Worm (Caenorhabditis elegans): ENCODE results near the gene K02E11.3.

Gene K02E11.3

ce11 chrV:14226373-14226772, 20.3 kb downstream of the K02E11.3 start, which contains the start of gene nep-21:
Gene nep-21 (minus strand): TSS chrV:14226473.
- no peak for TF ChIP-seq dpl-1 (GFP tag; optimal IDR thresholded peaks at IDR 0.05)
- no peak for TF ChIP-seq nhr-76 (tag; optimal IDR thresholded peaks at IDR 0.05)

ce11 chrV:14223141-14223540, 23.5 kb downstream of the K02E11.3 start:
- TF ChIP-seq efl-1 (optimal IDR thresholded peaks at IDR 0.05) = no peak
- TF ChIP-seq efl-1 (GFP tag; optimal IDR thresholded peaks at IDR 0.05 in 1 of 2) = peak in 1 of 2 experiments; percentile 92
- no peak for TF ChIP-seq irx-1 (tag; optimal IDR thresholded peaks at IDR 0.05)

DNA sequence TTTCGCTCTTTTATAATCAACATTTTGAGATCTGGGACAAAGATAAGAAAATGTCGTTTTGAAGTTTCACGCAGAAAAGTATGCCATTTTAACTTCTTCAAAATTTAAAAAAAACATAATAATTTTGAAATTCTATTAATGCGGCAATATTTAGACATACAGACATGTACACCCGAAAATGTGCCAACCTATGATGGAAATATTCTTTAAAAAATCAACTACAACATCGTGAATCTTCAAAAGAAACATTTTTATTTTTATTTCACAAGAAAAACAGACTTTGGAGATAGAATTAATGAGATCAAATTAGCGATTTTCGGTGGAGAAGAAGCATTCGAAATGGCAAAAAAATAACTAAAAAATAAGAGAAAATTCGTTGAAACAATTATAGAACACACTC, 31.6 kb downstream of the K02E11.3 start, which contains the start of gene T16A9.5:
TSS of gene T16A9.5 (minus strand) at position 101 of the 400 bp plus-strand sequence.
- TF ChIP-seq nhr-85 (tag) = no peak
- TF ChIP-seq rnt-1 (tag; optimal IDR thresholded peaks at IDR 0.05) = no peak
- no peak for TF ChIP-seq lin-15B (tag; optimal IDR thresholded peaks at IDR 0.05)

DNA sequence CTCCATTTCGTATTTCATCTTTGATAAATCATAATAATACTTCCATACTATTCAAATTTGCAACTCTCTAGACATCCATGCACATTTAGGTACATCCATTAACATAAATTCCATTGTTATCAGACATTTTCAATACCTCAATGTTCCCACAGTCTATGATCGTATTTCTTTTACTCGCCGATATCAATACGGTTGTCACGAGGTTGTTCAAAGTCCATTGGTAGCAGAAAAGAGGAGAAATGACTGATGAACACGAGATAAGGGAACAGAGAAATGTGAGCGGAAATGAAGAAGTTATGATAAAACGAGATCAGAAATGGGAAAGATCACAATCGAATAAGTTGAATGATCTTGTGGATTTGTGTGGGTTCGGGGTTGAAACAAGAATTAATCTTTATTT, 33.8 kb downstream of the K02E11.3 start:
- TF ChIP-seq snu-23 (GFP tag; optimal IDR thresholded peaks at IDR 0.05) = peak; percentile 29
- TF ChIP-seq nhr-19 (GFP tag; conservative IDR thresholded peaks at IDR 0.05) = 0 out of 2 replicates have a peak, but pooled peaks have one; percentile 20
- no peak for TF ChIP-seq nhr-12 (tag; optimal IDR thresholded peaks at IDR 0.05)
- TF ChIP-seq xbp-1 (tag; optimal IDR thresholded peaks at IDR 0.05) = no peak
- peak in 1 of 2 experiments; percentile 54 for TF ChIP-seq mdl-1 (tag; optimal IDR thresholded peaks at IDR 0.05)
- TF ChIP-seq nhr-90 (tag; optimal IDR thresholded peaks at IDR 0.05; ENCODE audit: poor library complexity) = peak; percentile 22
- no peak for TF ChIP-seq efl-1 (optimal IDR thresholded peaks at IDR 0.05)
- peak in 1 of 2 experiments; percentile 84 for TF ChIP-seq efl-1 (GFP tag; optimal IDR thresholded peaks at IDR 0.05 in 1 of 2)
- no peak for TF ChIP-seq nhr-71 (tag; optimal IDR thresholded peaks at IDR 0.05)
- TF ChIP-seq elt-3 (tag; optimal IDR thresholded peaks at IDR 0.05) = peak in 2 of 6 experiments; percentile 29 to 94
- TF ChIP-seq lin-14 (GFP tag; optimal IDR thresholded peaks at IDR 0.05) = peak; percentile 68
- TF ChIP-seq lin-35 (GFP tag; optimal IDR thresholded peaks at IDR 0.05) = peak in 1 of 2 experiments; percentile 52
- no peak for TF ChIP-seq nhr-28 (tag; optimal IDR thresholded peaks at IDR 0.05)
- no peak for TF ChIP-seq snpc-4 (tag; optimal IDR thresholded peaks at IDR 0.05)
- peak; percentile 90 for TF ChIP-seq blmp-1 (tag; optimal IDR thresholded peaks at IDR 0.05)
- no peak for TF ChIP-seq sox-4 (tag; optimal IDR thresholded peaks at IDR 0.05)
- peak in 1 of 2 experiments; percentile 13 for TF ChIP-seq lsy-2 (tag; optimal IDR thresholded peaks at IDR 0.05)
- TF ChIP-seq ztf-11 (tag; optimal IDR thresholded peaks at IDR 0.05) = no peak
- TF ChIP-seq ceh-88 (GFP tag; IDR thresholded peaks at IDR 0.05) = no peak
- peak; percentile 78 for TF ChIP-seq elt-2 (tag; optimal IDR thresholded peaks at IDR 0.05)
- TF ChIP-seq nhr-85 (tag) = peak; percentile 70
- no peak for TF ChIP-seq nhr-11 (tag; optimal IDR thresholded peaks at IDR 0.05)
- no peak for TF ChIP-seq mab-9 (GFP tag; IDR thresholded peaks at IDR 0.05)
- TF ChIP-seq nhr-20 (tag; optimal IDR thresholded peaks at IDR 0.05) = peak; percentile 57

ce11 chrV:14210743-14211142, 35.9 kb downstream of the K02E11.3 start, which contains the start of gene str-230:
Gene str-230 (minus strand): TSS chrV:14210843.
- TF ChIP-seq ama-1 (optimal IDR thresholded peaks at IDR 0.05) (no peak), nhr-47 (tag; optimal IDR thresholded peaks at IDR 0.05) (peak; percentile 30), fkh-4 (tag; optimal IDR thresholded peaks at IDR 0.05; ENCODE audit: borderline replicate concordance) (no peak), egl-13 (tag; optimal IDR thresholded peaks at IDR 0.05) (no peak), hlh-4 (tag; optimal IDR thresholded peaks at IDR 0.05) (peak; percentile 38), nhr-71 (tag; optimal IDR thresholded peaks at IDR 0.05) (peak; percentile 24), nhr-12 (tag; optimal IDR thresholded peaks at IDR 0.05) (no peak)
